Fruit fly (Drosophila melanogaster) whole organism, embryonic: ENCODE results near the gene deltaCOP.

Experiments used
- Atf3 ChIP-seq: fragments of 200-800 bp; sonication (Bioruptor generic); optimal IDR thresholded peaks from 3 replicates; lab custom pipeline; 2016; ENCODE audit warnings: missing biosample characterization, missing genetic modification characterization
- Bgb ChIP-seq: fragments of 200-800 bp; sonication (Bioruptor generic); IDR thresholded peaks from 2 replicates; pipeline ENCODE4 v1.3.6; 2022; ENCODE audit warnings: missing biosample characterization, missing genetic modification characterization; ENCODE audit not compliant: partially characterized antibody
- BtbVII ChIP-seq: fragments of 200-800 bp; sonication (Bioruptor generic); optimal IDR thresholded peaks from 3 replicates; lab custom pipeline; 2017; ENCODE audit warnings: missing biosample characterization, mild to moderate bottlenecking, missing genetic modification characterization
- CG11696 ChIP-seq: fragments of 200-800 bp; sonication (Bioruptor generic); IDR thresholded peaks from 2 replicates; pipeline ENCODE4 v1.3.6; 2022; ENCODE audit warnings: missing biosample characterization, missing genetic modification characterization
- CG1647 ChIP-seq: fragments of 200-800 bp; sonication (Bioruptor generic); optimal IDR thresholded peaks from 3 replicates; lab custom pipeline; 2016; ENCODE audit warnings: missing biosample characterization, missing genetic modification characterization
- CG1792 ChIP-seq: fragments of 200-800 bp; sonication (Bioruptor generic); optimal IDR thresholded peaks from 2 replicates; lab custom pipeline; 2016; ENCODE audit warnings: missing biosample characterization, missing genetic modification characterization
- CG18599 ChIP-seq: fragments of 200-800 bp; sonication (Bioruptor generic); optimal IDR thresholded peaks from 3 replicates; lab custom pipeline; 2017; ENCODE audit warnings: missing biosample characterization, missing genetic modification characterization, mild to moderate bottlenecking, moderate library complexity, missing genetic modification reagents
- CG32772 ChIP-seq: fragments of 200-800 bp; sonication (Bioruptor generic); IDR thresholded peaks from 2 replicates; pipeline ENCODE4 v1.3.6; 2022; ENCODE audit warnings: missing biosample characterization, missing genetic modification characterization
- CG33557 ChIP-seq: fragments of 200-800 bp; sonication (Bioruptor generic); optimal IDR thresholded peaks from 2 replicates; lab custom pipeline; 2019; ENCODE audit warnings: missing biosample characterization, mild to moderate bottlenecking, missing genetic modification characterization, moderate library complexity
- CG4328 ChIP-seq: fragments of 200-800 bp; sonication (Bioruptor generic); optimal IDR thresholded peaks from 3 replicates; lab custom pipeline; 2017; ENCODE audit warnings: missing biosample characterization, missing genetic modification reagents, missing genetic modification characterization
- CG4617 ChIP-seq: fragments of 200-800 bp; sonication (Bioruptor generic); optimal IDR thresholded peaks from 3 replicates; lab custom pipeline; 2016; ENCODE audit warnings: missing biosample characterization, missing genetic modification characterization, borderline replicate concordance
- CG4854 ChIP-seq: fragments of 200-800 bp; sonication (Bioruptor generic); optimal IDR thresholded peaks from 2 replicates; lab custom pipeline; 2016; ENCODE audit warnings: missing biosample characterization, missing genetic modification characterization, inconsistent platforms
- CG5953 ChIP-seq: fragments of 200-800 bp; sonication (Bioruptor generic); IDR thresholded peaks from 2 replicates; pipeline ENCODE4 v1.3.6; 2022; ENCODE audit warnings: missing biosample characterization, missing genetic modification characterization
- CG7786 ChIP-seq: fragments of 200-800 bp; sonication (Bioruptor generic); optimal IDR thresholded peaks from 2 replicates; lab custom pipeline; 2016; ENCODE audit warnings: missing biosample characterization, missing genetic modification characterization
- CG7839 ChIP-seq: fragments of 200-800 bp; sonication (Bioruptor generic); optimal IDR thresholded peaks from 3 replicates; lab custom pipeline; 2018; ENCODE audit warnings: missing biosample characterization, mild to moderate bottlenecking, missing genetic modification characterization, moderate library complexity
- CG7963 ChIP-seq: fragments of 200-800 bp; sonication (Bioruptor generic); IDR thresholded peaks from 3 replicates; pipeline ENCODE4 v1.3.6; 2022; ENCODE audit warnings: missing biosample characterization, missing genetic modification characterization; ENCODE audit not compliant: partially characterized antibody
- Dll ChIP-seq: fragments of 200-800 bp; sonication (Bioruptor generic); IDR thresholded peaks from 4 replicates; pipeline ENCODE4 v1.3.6; 2022; ENCODE audit warnings: missing biosample characterization, missing genetic modification characterization; ENCODE audit not compliant: partially characterized antibody
- Eip74EF ChIP-seq, 2 experiments: fragments of 200-800 bp in 1 of 2; fragments of >200 bp in 1 of 2; sonication (Bioruptor generic) in 1 of 2; optimal IDR thresholded peaks; 2 replicates each; lab custom pipeline; 2017 to 2019; ENCODE audit warnings: missing biosample characterization in 2 of 2, missing genetic modification characterization in 2 of 2, mild to moderate bottlenecking in 1 of 2, moderate library complexity in 1 of 2
- Ets65A ChIP-seq: fragments of 200-800 bp; sonication (Bioruptor generic); peaks from one replicate; lab custom pipeline; 2016; ENCODE audit warnings: missing biosample characterization, missing genetic modification characterization
- Fer2 ChIP-seq: fragments of 200-800 bp; sonication (Bioruptor generic); optimal IDR thresholded peaks from 2 replicates; lab custom pipeline; 2018; ENCODE audit warnings: missing biosample characterization, mild to moderate bottlenecking, missing genetic modification characterization, moderate library complexity
- HLH4C ChIP-seq: fragments of 200-800 bp; sonication (Bioruptor generic); IDR thresholded peaks from 3 replicates; pipeline ENCODE4 v1.3.6; 2022; ENCODE audit warnings: missing biosample characterization, missing genetic modification characterization; ENCODE audit not compliant: partially characterized antibody
- Mad ChIP-seq: fragments of 200-800 bp; sonication (Bioruptor generic); optimal IDR thresholded peaks from 2 replicates; lab custom pipeline; 2016; ENCODE audit warnings: missing biosample characterization, missing genetic modification characterization
- NC2α ChIP-seq: fragments of 200-800 bp; sonication (Bioruptor generic); optimal IDR thresholded peaks from 2 replicates; lab custom pipeline; 2016; ENCODE audit warnings: missing biosample characterization, missing genetic modification characterization
- NFAT ChIP-seq: fragments of 200-800 bp; sonication (Bioruptor generic); IDR thresholded peaks from 2 replicates; pipeline ENCODE4 v1.3.6; 2022; ENCODE audit warnings: missing biosample characterization, missing genetic modification characterization
- Pdp1 ChIP-seq, 2 experiments: fragments of 200-800 bp; sonication (Bioruptor generic); optimal IDR thresholded peaks; 3 replicates each; lab custom pipeline; 2016; ENCODE audit warnings: missing biosample characterization in 2 of 2, missing genetic modification characterization in 2 of 2, mild to moderate bottlenecking in 1 of 2, moderate library complexity in 1 of 2
- Vsx1 ChIP-seq: fragments of 200-800 bp; sonication (Bioruptor generic); optimal IDR thresholded peaks from 2 replicates; lab custom pipeline; 2017; ENCODE audit warnings: missing biosample characterization, mild to moderate bottlenecking, missing genetic modification characterization, missing genetic modification reagents
- YL-1 ChIP-seq: fragments of 200-800 bp; sonication (Bioruptor generic); optimal IDR thresholded peaks from 3 replicates; lab custom pipeline; 2017; ENCODE audit warnings: missing biosample characterization, mild to moderate bottlenecking, missing genetic modification characterization
- ash1 ChIP-seq: fragments of 200-800 bp; sonication (Bioruptor generic); optimal IDR thresholded peaks from 2 replicates; lab custom pipeline; 2018; ENCODE audit warnings: missing biosample characterization, mild to moderate bottlenecking, missing genetic modification characterization
- cad ChIP-seq: fragments of >200 bp; optimal IDR thresholded peaks from 2 replicates; lab custom pipeline; 2017; ENCODE audit warnings: missing biosample characterization, missing genetic modification characterization
- cg ChIP-seq: fragments of 200-800 bp; sonication (Bioruptor generic); optimal IDR thresholded peaks from 3 replicates; lab custom pipeline; 2019; ENCODE audit warnings: missing biosample characterization, mild to moderate bottlenecking, missing genetic modification characterization, moderate library complexity
- chm ChIP-seq: fragments of 200-800 bp; sonication (Bioruptor generic); IDR thresholded peaks from 2 replicates; pipeline ENCODE4 v1.3.6; 2022; ENCODE audit warnings: missing biosample characterization, missing genetic modification characterization
- crol ChIP-seq: fragments of 200-800 bp; sonication (Bioruptor generic); IDR thresholded peaks from 2 replicates; pipeline ENCODE4 v1.3.6; 2022; ENCODE audit warnings: missing biosample characterization, missing genetic modification characterization
- cwo ChIP-seq: fragments of 200-800 bp; sonication (Bioruptor generic); optimal IDR thresholded peaks from 3 replicates; lab custom pipeline; 2017; ENCODE audit warnings: missing biosample characterization, missing genetic modification characterization, mild to moderate bottlenecking, moderate library complexity, missing genetic modification reagents
- emc ChIP-seq: fragments of 200-800 bp; sonication (Bioruptor generic); optimal IDR thresholded peaks from 2 replicates; lab custom pipeline; 2016; ENCODE audit warnings: missing biosample characterization, missing genetic modification characterization
- hbn ChIP-seq: fragments of 200-800 bp; sonication (Bioruptor generic); IDR thresholded peaks from 2 replicates; pipeline ENCODE4 v1.3.6; 2022; ENCODE audit warnings: missing biosample characterization, missing genetic modification characterization; ENCODE audit not compliant: partially characterized antibody
- hth ChIP-seq: fragments of >200 bp; optimal IDR thresholded peaks from 2 replicates; lab custom pipeline; 2017; ENCODE audit warnings: inconsistent platforms
- lilli ChIP-seq: fragments of 200-800 bp; sonication (Bioruptor generic); optimal IDR thresholded peaks from 3 replicates; lab custom pipeline; 2016; ENCODE audit warnings: missing biosample characterization, missing genetic modification characterization
- maf-S ChIP-seq: fragments of 200-800 bp; sonication (Bioruptor generic); optimal IDR thresholded peaks from 2 replicates; lab custom pipeline; 2016; ENCODE audit warnings: missing biosample characterization, missing genetic modification characterization
- odd ChIP-seq: fragments of 200-800 bp; sonication (Bioruptor generic); optimal IDR thresholded peaks from 2 replicates; lab custom pipeline; 2017; ENCODE audit warnings: missing biosample characterization, mild to moderate bottlenecking, missing genetic modification characterization
- onecut ChIP-seq: fragments of 200-800 bp; sonication (Bioruptor generic); IDR thresholded peaks from 2 replicates; pipeline ENCODE4 v1.3.6; 2022; ENCODE audit warnings: missing biosample characterization, missing genetic modification characterization
- pzg ChIP-seq: fragments of 200-800 bp; sonication (Bioruptor generic); optimal IDR thresholded peaks from 3 replicates; lab custom pipeline; 2018; ENCODE audit warnings: missing biosample characterization, mild to moderate bottlenecking, missing genetic modification characterization, moderate library complexity
- scrt ChIP-seq: fragments of 200-800 bp; sonication (Bioruptor generic); optimal IDR thresholded peaks from 2 replicates; lab custom pipeline; 2018; ENCODE audit warnings: missing biosample characterization, mild to moderate bottlenecking, missing genetic modification characterization, moderate library complexity
- sd ChIP-seq: fragments of 200-800 bp; sonication (Bioruptor generic); optimal IDR thresholded peaks from 3 replicates; lab custom pipeline; 2018; ENCODE audit warnings: missing biosample characterization, mild to moderate bottlenecking, missing genetic modification characterization, moderate library complexity
- slou ChIP-seq: fragments of 200-800 bp; sonication (Bioruptor generic); optimal IDR thresholded peaks from 3 replicates; lab custom pipeline; 2016; ENCODE audit warnings: missing biosample characterization, missing genetic modification characterization
- slp2 ChIP-seq: fragments of 200-800 bp; sonication (Bioruptor generic); optimal IDR thresholded peaks from 2 replicates; lab custom pipeline; 2016; ENCODE audit warnings: missing biosample characterization, missing genetic modification characterization
- sna ChIP-seq: fragments of 200-800 bp; sonication (Bioruptor generic); IDR thresholded peaks from 2 replicates; pipeline ENCODE4 v1.3.6; 2022; ENCODE audit warnings: missing biosample characterization, missing genetic modification characterization; ENCODE audit not compliant: partially characterized antibody
- sob ChIP-seq: fragments of 200-800 bp; sonication (Bioruptor generic); IDR thresholded peaks from 2 replicates; pipeline ENCODE4 v1.3.6; 2022; ENCODE audit warnings: missing biosample characterization, missing genetic modification characterization
- tna ChIP-seq: fragments of 200-800 bp; sonication (Bioruptor generic); IDR thresholded peaks from 2 replicates; pipeline ENCODE4 v1.3.6; 2022; ENCODE audit warnings: missing biosample characterization, missing genetic modification characterization; ENCODE audit not compliant: partially characterized antibody
- trem ChIP-seq: fragments of 200-800 bp; optimal IDR thresholded peaks from 3 replicates; lab custom pipeline; 2019; ENCODE audit warnings: missing biosample characterization, mild to moderate bottlenecking, missing genetic modification characterization, moderate library complexity
- zf30C ChIP-seq: fragments of 200-800 bp; sonication (Bioruptor generic); optimal IDR thresholded peaks from 3 replicates; lab custom pipeline; 2018; ENCODE audit warnings: missing biosample characterization, mild to moderate bottlenecking, missing genetic modification characterization

Gene deltaCOP

DNA sequence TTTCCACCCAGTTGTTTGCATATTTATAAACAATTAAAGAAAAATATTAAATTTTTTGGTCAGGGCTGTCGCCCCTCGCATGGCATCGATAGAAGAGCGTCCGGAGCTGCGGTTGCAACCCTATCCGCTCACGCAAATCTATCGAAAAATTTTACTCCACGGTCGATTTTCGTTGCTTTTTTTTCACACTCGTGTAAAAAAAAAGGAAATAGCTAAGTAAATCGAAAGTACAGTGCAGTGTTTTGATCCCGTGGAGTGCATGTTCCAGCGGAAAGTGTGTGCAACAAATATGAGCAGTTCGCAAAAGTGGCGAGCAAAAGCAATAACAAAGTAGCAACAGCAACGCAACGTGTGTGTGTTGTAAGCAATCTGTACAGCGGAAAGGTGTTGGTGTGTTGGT lies 47.2 kb upstream of the deltaCOP start, which contains the start of the genes Edem1 and Rbcn-3B (continued):
- TF ChIP-seq CG18599 (GFP tag; lab: Kevin White, UChicago), result no peak
- TF ChIP-seq maf-S (GFP tag; lab: Kevin White, UChicago), result no peak
- no peak for TF ChIP-seq sob (GFP tag; lab: Robert Waterston, UW)
- TF ChIP-seq NFAT (GFP tag; lab: Robert Waterston, UW), result no peak
- TF ChIP-seq HLH4C (GFP tag; lab: Robert Waterston, UW), result 0 out of 3 replicates have a peak, but pooled peaks have one; percentile 42
- TF ChIP-seq CG7786 (GFP tag; lab: Kevin White, UChicago), result no peak
- no peak for TF ChIP-seq sd
- no peak for TF ChIP-seq Ets65A (GFP tag; lab: Kevin White, UChicago)
- no peak for TF ChIP-seq zf30C
- no peak for TF ChIP-seq Vsx1
- TF ChIP-seq CG1647, result no peak
- peak; percentile 56; the same call in 1 of the 2 replicates for TF ChIP-seq crol (GFP tag; lab: Robert Waterston, UW)
- peak; percentile 43 for TF ChIP-seq hbn
- no peak for TF ChIP-seq CG33557 (GFP tag; lab: Kevin White, UChicago)
- no peak for TF ChIP-seq emc (GFP tag; lab: Kevin White, UChicago)
- no peak for TF ChIP-seq Eip74EF (GFP tag; optimal IDR thresholded peaks at IDR 0.05; lab: Kevin White, UChicago)
- no peak for TF ChIP-seq tna
- peak; percentile 38 for TF ChIP-seq pzg (GFP tag; lab: Kevin White, UChicago)
- no peak; the same call in 1 of the 2 replicates for TF ChIP-seq onecut (GFP tag; lab: Robert Waterston, UW)
- TF ChIP-seq lilli, result no peak
- peak; percentile 33 for TF ChIP-seq CG4617 (GFP tag; lab: Kevin White, UChicago)
- TF ChIP-seq CG7963 (GFP tag; lab: Robert Waterston, UW), result 0 out of 3 replicates have a peak, but pooled peaks have one; percentile 39
- TF ChIP-seq CG32772 (GFP tag; lab: Robert Waterston, UW), result no peak
- no peak for TF ChIP-seq chm (GFP tag; lab: Robert Waterston, UW)
- no peak for TF ChIP-seq CG5953 (GFP tag; lab: Robert Waterston, UW)
- no peak for TF ChIP-seq BtbVII
- TF ChIP-seq cad (GFP tag; lab: Kevin White, UChicago), result no peak
- no peak for TF ChIP-seq NC2α (GFP tag; lab: Kevin White, UChicago)
- TF ChIP-seq odd (GFP tag; lab: Kevin White, UChicago), result no peak
- TF ChIP-seq cg (GFP tag; lab: Kevin White, UChicago), result peak; percentile 82
- TF ChIP-seq CG1792 (GFP tag; lab: Kevin White, UChicago), result no peak
- no peak for TF ChIP-seq CG7839 (tag; lab: Kevin White, UChicago)
- no peak for TF ChIP-seq hth (lab: Kevin White, UChicago)
- no peak for TF ChIP-seq cwo (GFP tag; lab: Kevin White, UChicago)
- TF ChIP-seq CG4854 (GFP tag; lab: Kevin White, UChicago), result no peak
- no peak for TF ChIP-seq CG11696 (GFP tag; lab: Robert Waterston, UW)
- peak; percentile 45; the same call in 2 of the 4 replicates for TF ChIP-seq Dll (GFP tag; lab: Robert Waterston, UW)
- no peak for TF ChIP-seq slou (GFP tag; lab: Kevin White, UChicago)
- no peak for TF ChIP-seq ash1
- TF ChIP-seq Fer2 (tag; lab: Kevin White, UChicago), result no peak
- TF ChIP-seq scrt (GFP tag; lab: Kevin White, UChicago), result no peak
- TF ChIP-seq CG4328 (GFP tag; lab: Kevin White, UChicago), result no peak
- peak; percentile 38 for TF ChIP-seq Bgb (GFP tag; lab: Robert Waterston, UW)
- no peak for TF ChIP-seq Atf3 (GFP tag; lab: Kevin White, UChicago)
- TF ChIP-seq trem (tag; lab: Kevin White, UChicago), result peak; percentile 20
- no peak for TF ChIP-seq slp2
- TF ChIP-seq Mad (GFP tag; lab: Kevin White, UChicago), result no peak
- TF ChIP-seq Pdp1 (GFP tag; optimal IDR thresholded peaks at IDR 0.05; lab: Kevin White, UChicago), result peak in 1 of 2 experiments; percentile 33
- TF ChIP-seq sna (GFP tag; lab: Robert Waterston, UW), result no peak
- peak; percentile 41 for TF ChIP-seq YL-1 (GFP tag; lab: Kevin White, UChicago)
